Worm (Caenorhabditis elegans) whole organism, L3 larva: ENCODE data around the gene ilcr-1.

Source experiments
- R02D3.7 ChIP-seq: fragments of 150-350 bp; optimal IDR thresholded peaks from 2 replicates; lab custom pipeline; 2014; ENCODE audit warnings: missing biosample characterization, missing genetic modification characterization
- ZK546.5 ChIP-seq: sonication (generic microtip); optimal IDR thresholded peaks from 2 replicates; lab custom pipeline; 2017; ENCODE audit warnings: missing biosample characterization, missing genetic modification characterization
- aly-2 ChIP-seq: fragments of 150-350 bp; optimal IDR thresholded peaks from 2 replicates; lab custom pipeline; 2014; ENCODE audit warnings: missing biosample characterization, missing genetic modification characterization
- ama-1 ChIP-seq: fragments of 150-350 bp; optimal IDR thresholded peaks from 2 replicates; lab custom pipeline; 2018
- ceh-28 ChIP-seq: fragments of 150-350 bp; optimal IDR thresholded peaks from 2 replicates; lab custom pipeline; 2014; ENCODE audit warnings: missing biosample characterization, missing genetic modification reagents, missing genetic modification characterization
- ceh-82 ChIP-seq: fragments of 150-350 bp; optimal IDR thresholded peaks from 2 replicates; lab custom pipeline; 2014; ENCODE audit warnings: missing biosample characterization, missing genetic modification characterization
- ceh-9 ChIP-seq: sonication (generic microtip); optimal IDR thresholded peaks from 2 replicates; lab custom pipeline; 2018; ENCODE audit warnings: missing biosample characterization, missing genetic modification characterization
- egl-27 ChIP-seq: sonication (generic microtip); optimal IDR thresholded peaks from 4 replicates; lab custom pipeline; 2017; ENCODE audit warnings: missing biosample characterization, missing genetic modification reagents, missing genetic modification characterization
- egl-5 ChIP-seq: fragments of 150-350 bp; optimal IDR thresholded peaks from 2 replicates; lab custom pipeline; 2017; ENCODE audit warnings: missing biosample characterization, missing genetic modification reagents, missing genetic modification characterization, inconsistent platforms
- elt-1 ChIP-seq: fragments of 150-350 bp; optimal IDR thresholded peaks from 2 replicates; lab custom pipeline; 2014; ENCODE audit warnings: missing biosample characterization, missing genetic modification characterization
- elt-2 ChIP-seq: sonication (generic microtip); optimal IDR thresholded peaks from 2 replicates; lab custom pipeline; 2016; ENCODE audit warnings: missing genetic modification reagents, mild to moderate bottlenecking, missing genetic modification characterization, missing compliant biosample characterization
- elt-3 ChIP-seq, 3 experiments: fragments of 150-350 bp in 1 of 3; sonication (generic microtip) in 2 of 3; optimal IDR thresholded peaks; 2 replicates in 2 of 3; 4 replicates in 1 of 3; lab custom pipeline; 2014 to 2017; ENCODE audit warnings: missing biosample characterization in 3 of 3, missing genetic modification characterization in 3 of 3
- eor-1 ChIP-seq, 2 experiments: fragments of 150-350 bp; optimal IDR thresholded peaks; 2 replicates each; lab custom pipeline; 2014 to 2018; ENCODE audit warnings: missing biosample characterization in 2 of 2, missing genetic modification characterization in 2 of 2
- fkh-10 ChIP-seq: sonication (generic microtip); optimal IDR thresholded peaks from 2 replicates; lab custom pipeline; 2017; ENCODE audit warnings: missing biosample characterization, missing genetic modification reagents, missing genetic modification characterization
- fos-1 ChIP-seq: fragments of 150-350 bp; optimal IDR thresholded peaks from 2 replicates; lab custom pipeline; 2014; ENCODE audit warnings: missing biosample characterization, missing genetic modification characterization
- hmg-11 ChIP-seq: sonication (generic microtip); optimal IDR thresholded peaks from 2 replicates; lab custom pipeline; 2016; ENCODE audit warnings: missing genetic modification characterization, missing compliant biosample characterization
- jun-1 ChIP-seq: fragments of 150-350 bp; optimal IDR thresholded peaks from 2 replicates; lab custom pipeline; 2014; ENCODE audit warnings: missing biosample characterization, missing genetic modification reagents, missing genetic modification characterization
- lsy-12 ChIP-seq: sonication (generic microtip); optimal IDR thresholded peaks from 2 replicates; lab custom pipeline; 2016; ENCODE audit warnings: mild to moderate bottlenecking, missing genetic modification characterization, missing compliant biosample characterization
- mdl-1 ChIP-seq: fragments of 150-350 bp; optimal IDR thresholded peaks from 2 replicates; lab custom pipeline; 2014; ENCODE audit warnings: missing biosample characterization, missing genetic modification characterization
- mml-1 ChIP-seq: fragments of 150-350 bp; sonication (generic microtip); optimal IDR thresholded peaks from 3 replicates; lab custom pipeline; 2014; ENCODE audit warnings: missing biosample characterization, missing genetic modification characterization
- nfya-1 ChIP-seq: sonication (generic microtip); optimal IDR thresholded peaks from 2 replicates; lab custom pipeline; 2017; ENCODE audit warnings: missing genetic modification characterization, mild to moderate bottlenecking, missing compliant biosample characterization, antibody characterized with exemption, moderate library complexity; ENCODE audit not compliant: insufficient read depth
- nhr-12 ChIP-seq: fragments of 150-350 bp; optimal IDR thresholded peaks from 2 replicates; lab custom pipeline; 2014; ENCODE audit warnings: missing biosample characterization, missing genetic modification characterization
- nhr-23 ChIP-seq: fragments of 150-350 bp; optimal IDR thresholded peaks from 2 replicates; lab custom pipeline; 2014; ENCODE audit warnings: missing biosample characterization, missing genetic modification reagents, missing genetic modification characterization
- nhr-237 ChIP-seq: fragments of 150-350 bp; optimal IDR thresholded peaks from 2 replicates; lab custom pipeline; 2014; ENCODE audit warnings: missing biosample characterization, missing genetic modification characterization
- nhr-67 ChIP-seq: fragments of 150-350 bp; optimal IDR thresholded peaks from 2 replicates; lab custom pipeline; 2014; ENCODE audit warnings: missing biosample characterization, missing genetic modification characterization
- nhr-76 ChIP-seq: fragments of 150-350 bp; sonication (generic microtip); optimal IDR thresholded peaks from 5 replicates; lab custom pipeline; 2014; ENCODE audit warnings: missing biosample characterization, missing genetic modification characterization
- nhr-77 ChIP-seq: fragments of 150-350 bp; optimal IDR thresholded peaks from 2 replicates; lab custom pipeline; 2014; ENCODE audit warnings: missing biosample characterization, missing genetic modification characterization
- pqm-1 ChIP-seq: fragments of 150-350 bp; optimal IDR thresholded peaks from 2 replicates; lab custom pipeline; 2017; ENCODE audit warnings: missing biosample characterization, missing genetic modification characterization, inconsistent platforms
- sea-2 ChIP-seq: fragments of 150-350 bp; sonication (generic microtip); optimal IDR thresholded peaks from 4 replicates; lab custom pipeline; 2014; ENCODE audit warnings: missing biosample characterization, missing genetic modification reagents, missing genetic modification characterization
- skn-1 ChIP-seq: fragments of 150-350 bp; optimal IDR thresholded peaks from 2 replicates; lab custom pipeline; 2014; ENCODE audit warnings: missing biosample characterization, missing genetic modification characterization
- snpc-4 ChIP-seq: fragments of 150-350 bp; optimal IDR thresholded peaks from 2 replicates; lab custom pipeline; 2014; ENCODE audit warnings: missing biosample characterization, missing genetic modification characterization
- tbx-2 ChIP-seq: sonication (generic microtip); optimal IDR thresholded peaks from 2 replicates; lab custom pipeline; 2016; ENCODE audit warnings: mild to moderate bottlenecking, missing genetic modification characterization, missing compliant biosample characterization
- unc-39 ChIP-seq: sonication (generic microtip); optimal IDR thresholded peaks from 4 replicates; lab custom pipeline; 2017; ENCODE audit warnings: missing biosample characterization, missing genetic modification characterization
- unc-62 ChIP-seq: fragments of 150-350 bp; sonication (generic microtip); optimal IDR thresholded peaks from 4 replicates; lab custom pipeline; 2014; ENCODE audit warnings: missing biosample characterization, missing genetic modification reagents, missing genetic modification characterization
- zag-1 ChIP-seq: fragments of 150-350 bp; optimal IDR thresholded peaks from 2 replicates; lab custom pipeline; 2014; ENCODE audit warnings: missing biosample characterization, missing genetic modification characterization
- ztf-4 ChIP-seq: fragments of 150-350 bp; optimal IDR thresholded peaks from 2 replicates; lab custom pipeline; 2014; ENCODE audit warnings: missing biosample characterization, missing genetic modification characterization

The ilcr-1 gene

DNA sequence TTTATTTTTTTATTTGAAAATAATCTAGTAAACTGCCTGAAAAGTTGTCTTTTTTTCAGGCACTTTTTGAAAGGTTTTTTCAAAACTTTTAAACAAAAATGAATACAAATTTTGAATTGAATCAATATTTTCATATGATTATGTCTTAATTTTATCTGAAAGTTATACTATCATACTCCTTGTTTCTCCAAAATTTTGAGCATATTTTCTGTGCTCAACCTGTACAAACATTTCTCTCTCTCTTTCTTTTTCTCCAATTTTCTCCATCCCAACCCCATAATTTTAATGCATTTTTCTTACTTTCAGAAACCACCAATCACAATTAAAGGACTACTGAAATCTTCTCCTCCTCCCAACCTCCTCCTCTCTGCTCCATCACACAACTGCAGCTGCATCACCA lies at the start of gene ilcr-1:
Gene ilcr-1, plus strand, starts transcription at position 301 of the 400 bp plus-strand sequence.
- no peak for TF ChIP-seq ztf-4 (tag; lab: Kevin White, UChicago)
- TF ChIP-seq snpc-4 (tag; lab: Kevin White, UChicago) = no peak
- no peak for TF ChIP-seq aly-2 (tag; lab: Kevin White, UChicago)
- TF ChIP-seq elt-2 (tag; lab: Kevin White, UChicago) = no peak
- no peak for TF ChIP-seq sea-2
- no peak for TF ChIP-seq lsy-12
- no peak for TF ChIP-seq ama-1 (lab: Kevin White, UChicago)
- TF ChIP-seq ceh-82 (tag; lab: Kevin White, UChicago) = no peak
- no peak for TF ChIP-seq unc-62
- TF ChIP-seq unc-39 = no peak

DNA sequence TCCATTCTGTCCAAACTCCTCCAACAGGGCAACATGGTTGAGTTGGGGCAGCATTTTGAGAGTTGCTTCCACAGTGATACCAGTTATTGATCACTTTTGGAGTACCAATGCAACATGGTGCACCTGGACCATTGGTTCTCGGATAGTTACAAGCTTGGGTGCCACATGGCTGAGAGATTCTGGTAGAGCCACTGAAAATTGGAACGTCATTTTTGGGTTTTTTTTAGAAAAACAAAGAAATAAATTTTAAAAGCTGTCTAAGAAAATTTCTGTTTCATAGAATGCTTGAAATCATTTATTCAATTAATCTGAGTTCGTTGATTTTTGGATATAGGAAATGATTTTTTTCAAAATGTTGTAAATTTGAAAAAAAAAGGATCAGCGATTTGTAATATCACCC lies 49.1 kb upstream of the ilcr-1 start:
- TF ChIP-seq mml-1 (tag; lab: Kevin White, UChicago) = no peak
- TF ChIP-seq eor-1 (tag; optimal IDR thresholded peaks at IDR 0.05; lab: Kevin White, UChicago) = no peak
- no peak for TF ChIP-seq nhr-23 (tag; lab: Kevin White, UChicago)
- no peak for TF ChIP-seq mdl-1 (tag; lab: Kevin White, UChicago)
- TF ChIP-seq elt-2 (tag; lab: Kevin White, UChicago) = no peak
- TF ChIP-seq nhr-67 = no peak
- TF ChIP-seq nhr-76 = no peak
- no peak for TF ChIP-seq elt-1
- TF ChIP-seq sea-2 = no peak
- TF ChIP-seq fos-1 = no peak
- TF ChIP-seq egl-27 (tag; lab: Kevin White, UChicago) = no peak
- TF ChIP-seq R02D3.7 (tag; lab: Kevin White, UChicago) = no peak
- TF ChIP-seq nhr-12 (tag; lab: Kevin White, UChicago) = no peak
- no peak for TF ChIP-seq ceh-9 (tag; lab: Kevin White, UChicago)
- no peak for TF ChIP-seq elt-3 (tag; optimal IDR thresholded peaks at IDR 0.05; lab: Kevin White, UChicago)

DNA sequence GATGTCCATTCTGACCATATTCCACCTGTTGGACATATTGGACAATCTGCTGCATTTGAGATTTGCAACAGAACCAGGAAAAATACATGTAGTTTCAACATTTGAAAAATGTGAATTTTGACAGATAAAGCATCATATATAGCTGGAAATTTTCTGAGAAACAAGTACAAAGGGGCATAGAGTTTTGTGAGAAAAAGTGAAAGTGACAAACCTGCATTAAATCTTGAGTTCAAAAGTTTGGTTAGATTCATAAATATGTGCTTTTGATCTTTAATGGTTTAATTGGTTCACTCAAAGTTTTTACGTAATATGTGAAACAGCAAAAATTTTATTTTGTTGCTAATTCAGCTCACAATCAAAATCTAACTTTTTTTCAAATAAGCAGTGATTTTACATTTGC lies 48.2 kb upstream of the ilcr-1 start, which contains the start of gene F02H6.7:
Gene F02H6.7, minus strand, starts transcription at position 101 of the 400 bp plus-strand sequence.
- no peak for TF ChIP-seq nhr-23 (tag; lab: Kevin White, UChicago)
- TF ChIP-seq nhr-77 = no peak
- TF ChIP-seq jun-1 (tag; lab: Kevin White, UChicago) = no peak
- TF ChIP-seq aly-2 (tag; lab: Kevin White, UChicago) = no peak
- no peak for TF ChIP-seq ztf-4 (tag; lab: Kevin White, UChicago)
- TF ChIP-seq fos-1 = no peak
- TF ChIP-seq mml-1 (tag; lab: Kevin White, UChicago) = no peak
- TF ChIP-seq egl-27 (tag; lab: Kevin White, UChicago) = no peak
- TF ChIP-seq elt-2 (tag; lab: Kevin White, UChicago) = no peak
- TF ChIP-seq skn-1 (tag; lab: Kevin White, UChicago) = no peak
- no peak for TF ChIP-seq ceh-28 (tag; lab: Kevin White, UChicago)
- TF ChIP-seq zag-1 (tag; lab: Kevin White, UChicago) = no peak
- TF ChIP-seq nfya-1 (tag; lab: Kevin White, UChicago) = no peak
- no peak for TF ChIP-seq sea-2
- TF ChIP-seq nhr-12 (tag; lab: Kevin White, UChicago) = no peak

DNA sequence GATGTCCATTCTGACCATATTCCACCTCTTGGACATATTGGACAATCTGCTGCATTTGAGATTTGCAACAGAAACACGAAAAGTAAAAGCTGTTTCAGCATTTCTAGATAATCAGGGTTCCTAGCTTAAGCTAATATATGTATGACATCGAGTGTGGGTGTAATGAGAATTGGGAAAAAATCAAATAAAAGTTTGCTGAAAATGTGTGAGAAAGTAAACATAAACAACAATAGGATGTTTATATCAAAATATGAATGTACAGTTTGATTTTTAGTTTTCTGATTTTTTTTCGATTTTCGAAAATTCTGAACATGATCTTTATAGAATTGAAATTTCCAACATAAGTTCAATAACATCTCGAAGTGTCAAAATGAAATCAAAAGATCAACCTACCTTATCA lies 45.5 kb upstream of the ilcr-1 start, which contains the start of gene F02H6.6:
Gene F02H6.6, minus strand, starts transcription at position 101 of the 400 bp plus-strand sequence.
- TF ChIP-seq zag-1 (tag; lab: Kevin White, UChicago) (no peak), fkh-10 (GFP tag; lab: Kevin White, UChicago) (no peak), tbx-2 (tag; lab: Kevin White, UChicago) (no peak), sea-2 (no peak), jun-1 (tag; lab: Kevin White, UChicago) (no peak), mml-1 (tag; lab: Kevin White, UChicago) (no peak), hmg-11 (tag; lab: Kevin White, UChicago) (no peak), nhr-12 (tag; lab: Kevin White, UChicago) (no peak), snpc-4 (tag; lab: Kevin White, UChicago) (no peak), ZK546.5 (tag; lab: Kevin White, UChicago) (no peak), egl-5 (tag; lab: Kevin White, UChicago) (no peak), nhr-23 (tag; lab: Kevin White, UChicago) (no peak), R02D3.7 (tag; lab: Kevin White, UChicago) (no peak), pqm-1 (tag; lab: Kevin White, UChicago) (no peak), unc-39 (no peak), nhr-237 (tag; lab: Kevin White, UChicago) (no peak)
